Worm (Caenorhabditis elegans): ENCODE data around the gene Y55H10A.2.
A peak's percentile ranks its signal among the peaks of the same experiment; 100 is the strongest.
"Not testable (repeated sequence)": the region's sequence is repeated elsewhere in the genome, so short reads cannot be mapped to it uniquely, and the experiment has no call there.

Gene Y55H10A.2

ce11 chrIV:3363221-3363620, at the start of gene Y55H10A.2:
Gene Y55H10A.2 (plus strand): TSS chrIV:3363521.
- no peak for TF ChIP-seq ceh-43 (GFP tag; optimal IDR thresholded peaks at IDR 0.05)
- TF ChIP-seq nhr-237 (tag; optimal IDR thresholded peaks at IDR 0.05), result no peak
- no peak for TF ChIP-seq mep-1 (tag; optimal IDR thresholded peaks at IDR 0.05)
- TF ChIP-seq snpc-4 (tag; optimal IDR thresholded peaks at IDR 0.05), result no peak
- TF ChIP-seq flh-1 (GFP tag; optimal IDR thresholded peaks at IDR 0.05), result no peak
- no peak for TF ChIP-seq lin-32 (GFP tag; optimal IDR thresholded peaks at IDR 0.05)
- no peak for TF ChIP-seq mls-2 (tag; optimal IDR thresholded peaks at IDR 0.05)
- no peak for TF ChIP-seq hlh-1 (tag; optimal IDR thresholded peaks at IDR 0.05)
- no peak for TF ChIP-seq lin-13 (tag; optimal IDR thresholded peaks at IDR 0.05)

- TF ChIP-seq nhr-28 (tag; optimal IDR thresholded peaks at IDR 0.05); unc-62 (GFP tag; optimal IDR thresholded peaks at IDR 0.05); ham-2 (GFP tag; optimal IDR thresholded peaks at IDR 0.05): not testable (repeated sequence)
Observed at ce11 chrIV:3331758-3332157, 31.6 kb upstream of the Y55H10A.2 start, which contains the start of gene F42A6.5. Gene F42A6.5 (minus strand): TSS chrIV:3331858.

- TF ChIP-seq cnd-1 (tag; optimal IDR thresholded peaks at IDR 0.05) (peak; percentile 13), sptf-1 (tag; optimal IDR thresholded peaks at IDR 0.05) (no peak), ceh-83 (GFP tag; optimal IDR thresholded peaks at IDR 0.05) (peak; percentile 65), flh-1 (GFP tag; optimal IDR thresholded peaks at IDR 0.05) (no peak), M03D4.4 (tag; optimal IDR thresholded peaks at IDR 0.05) (peak; percentile 35)
Observed at ce11 chrIV:3336585-3336984, 26.7 kb upstream of the Y55H10A.2 start, which contains the start of gene F42A6.6. Gene F42A6.6 (minus strand): TSS chrIV:3336873.

- TF ChIP-seq elt-1 (tag; optimal IDR thresholded peaks at IDR 0.05; ENCODE audit: borderline replicate concordance, insufficient read depth) (no peak), ceh-43 (GFP tag; optimal IDR thresholded peaks at IDR 0.05) (peak; percentile 10), lsy-2 (tag; optimal IDR thresholded peaks at IDR 0.05) (no peak), ces-1 (GFP tag; optimal IDR thresholded peaks at IDR 0.05) (no peak), ceh-39 (tag; optimal IDR thresholded peaks at IDR 0.05) (no peak), lin-32 (GFP tag; optimal IDR thresholded peaks at IDR 0.05) (no peak), ceh-83 (GFP tag; optimal IDR thresholded peaks at IDR 0.05) (peak; percentile 66), mls-2 (tag; optimal IDR thresholded peaks at IDR 0.05) (peak; percentile 51), bed-3 (GFP tag; optimal IDR thresholded peaks at IDR 0.05) (no peak), sem-2 (GFP tag; optimal IDR thresholded peaks at IDR 0.05) (peak; percentile 22), cnd-1 (tag; optimal IDR thresholded peaks at IDR 0.05) (peak; percentile 46), sptf-1 (tag; optimal IDR thresholded peaks at IDR 0.05) (peak; percentile 65), nhr-76 (tag; optimal IDR thresholded peaks at IDR 0.05) (no peak), drap-1 (GFP tag; optimal IDR thresholded peaks at IDR 0.05) (peak; percentile 36)
Observed at ce11 chrIV:3337275-3337674, 26.0 kb upstream of the Y55H10A.2 start.

- TF ChIP-seq sem-2 (GFP tag; optimal IDR thresholded peaks at IDR 0.05) (no peak), ceh-43 (GFP tag; optimal IDR thresholded peaks at IDR 0.05) (no peak), ces-1 (GFP tag; optimal IDR thresholded peaks at IDR 0.05) (no peak), sptf-1 (tag; optimal IDR thresholded peaks at IDR 0.05) (no peak), unc-62 (GFP tag; optimal IDR thresholded peaks at IDR 0.05) (no peak), ham-2 (GFP tag; optimal IDR thresholded peaks at IDR 0.05) (no peak), snpc-4 (tag; optimal IDR thresholded peaks at IDR 0.05) (no peak), zip-8 (tag; optimal IDR thresholded peaks at IDR 0.05) (no peak), ztf-11 (tag; optimal IDR thresholded peaks at IDR 0.05) (no peak), hlh-1 (tag; optimal IDR thresholded peaks at IDR 0.05) (no peak), unc-120 (tag; optimal IDR thresholded peaks at IDR 0.05; ENCODE audit: poor library complexity, severe bottlenecking) (no peak), lin-13 (tag; optimal IDR thresholded peaks at IDR 0.05) (no peak), drap-1 (GFP tag; optimal IDR thresholded peaks at IDR 0.05) (no peak)
Observed at ce11 chrIV:3338176-3338575, 25.1 kb upstream of the Y55H10A.2 start.

ce11 chrIV:3338676-3339075, 24.6 kb upstream of the Y55H10A.2 start, which contains the start of gene hrpa-1:
Gene hrpa-1 (minus strand): TSS chrIV:3338867.
- no peak for TF ChIP-seq flh-1 (GFP tag; optimal IDR thresholded peaks at IDR 0.05)
- TF ChIP-seq nhr-76 (tag; optimal IDR thresholded peaks at IDR 0.05), result no peak
- peak; percentile 86 for TF ChIP-seq ces-1 (GFP tag; optimal IDR thresholded peaks at IDR 0.05)
- no peak for TF ChIP-seq tbx-8 (GFP tag; optimal IDR thresholded peaks at IDR 0.05)
- no peak for TF ChIP-seq cnd-1 (tag; optimal IDR thresholded peaks at IDR 0.05)
- TF ChIP-seq ceh-39 (tag; optimal IDR thresholded peaks at IDR 0.05), result peak; percentile 89
- no peak for TF ChIP-seq ham-2 (GFP tag; optimal IDR thresholded peaks at IDR 0.05)
- no peak for TF ChIP-seq sem-2 (GFP tag; optimal IDR thresholded peaks at IDR 0.05)
- no peak for TF ChIP-seq zip-8 (tag; optimal IDR thresholded peaks at IDR 0.05)
- TF ChIP-seq snpc-4 (tag; optimal IDR thresholded peaks at IDR 0.05), result no peak
- no peak for TF ChIP-seq M03D4.4 (tag; optimal IDR thresholded peaks at IDR 0.05)
- TF ChIP-seq elt-3 (tag; optimal IDR thresholded peaks at IDR 0.05), result peak; percentile 27
- no peak for TF ChIP-seq unc-120 (tag; optimal IDR thresholded peaks at IDR 0.05; ENCODE audit: poor library complexity, severe bottlenecking)
- peak; percentile 86 for TF ChIP-seq lin-13 (tag; optimal IDR thresholded peaks at IDR 0.05)
- TF ChIP-seq sptf-1 (tag; optimal IDR thresholded peaks at IDR 0.05), result peak; percentile 50
- TF ChIP-seq hlh-1 (tag; optimal IDR thresholded peaks at IDR 0.05), result peak; percentile 63
- no peak for TF ChIP-seq nhr-28 (tag; optimal IDR thresholded peaks at IDR 0.05)
- TF ChIP-seq mab-5 (tag; optimal IDR thresholded peaks at IDR 0.05), result peak; percentile 4
- TF ChIP-seq ceh-43 (GFP tag; optimal IDR thresholded peaks at IDR 0.05), result no peak
- peak; percentile 5 for TF ChIP-seq ztf-11 (tag; optimal IDR thresholded peaks at IDR 0.05)
- TF ChIP-seq mls-2 (tag; optimal IDR thresholded peaks at IDR 0.05), result no peak
- TF ChIP-seq mep-1 (tag; optimal IDR thresholded peaks at IDR 0.05), result peak; percentile 97
- TF ChIP-seq drap-1 (GFP tag; optimal IDR thresholded peaks at IDR 0.05), result no peak
- peak; percentile 83 for TF ChIP-seq nhr-237 (tag; optimal IDR thresholded peaks at IDR 0.05)
- TF ChIP-seq nhr-12 (tag; optimal IDR thresholded peaks at IDR 0.05), result no peak
- TF ChIP-seq lsy-2 (tag; optimal IDR thresholded peaks at IDR 0.05), result peak; percentile 88
- TF ChIP-seq nhr-2 (tag; optimal IDR thresholded peaks at IDR 0.05), result no peak
- TF ChIP-seq pha-4 (tag; optimal IDR thresholded peaks at IDR 0.05), result peak; percentile 70
- TF ChIP-seq elt-1 (tag; optimal IDR thresholded peaks at IDR 0.05; ENCODE audit: borderline replicate concordance, insufficient read depth), result no peak
- TF ChIP-seq unc-39 (tag; optimal IDR thresholded peaks at IDR 0.05), result no peak
- TF ChIP-seq ceh-83 (GFP tag; optimal IDR thresholded peaks at IDR 0.05), result no peak

Data from whole organism, mixed stage, embryonic.